Fruit fly (Drosophila melanogaster): Measurements from ENCODE around the gene Ugalt.

DNA sequence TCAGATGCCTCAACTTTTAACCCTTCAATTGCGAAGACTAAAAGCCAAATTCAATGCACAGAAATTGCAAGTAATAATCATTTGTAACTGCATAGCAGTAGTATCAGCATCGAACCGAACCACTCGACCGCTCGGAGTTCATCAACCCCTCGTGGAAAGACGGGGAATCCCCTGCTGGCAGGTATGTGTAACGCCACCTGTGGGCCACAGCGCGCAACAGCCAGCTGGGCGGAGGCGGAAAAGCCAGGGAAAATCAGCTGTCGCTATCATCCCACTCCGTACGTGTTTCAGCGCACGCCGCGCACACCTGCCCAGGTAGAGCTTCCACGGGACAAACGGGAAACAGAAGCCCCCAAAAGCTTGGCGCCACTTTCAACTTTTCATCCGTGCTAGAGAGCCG is 19.2 kb downstream of the Ugalt start:
- no peak for TF ChIP-seq ttk (optimal IDR thresholded peaks at IDR 0.05)
- no peak for TF ChIP-seq h (optimal IDR thresholded peaks at IDR 0.05)
- TF ChIP-seq Sin3A (optimal IDR thresholded peaks at IDR 0.05) = no peak
- TF ChIP-seq psq (optimal IDR thresholded peaks at IDR 0.05) = no peak
- TF ChIP-seq insv (optimal IDR thresholded peaks at IDR 0.05) = no peak

Measured in Kc167 (cell line).